Worm (Caenorhabditis elegans): ENCODE results near the gene F36G9.15.

ce11 chrV:16033491-16033890 lies 45.5 kb upstream of the F36G9.15 start:
- no peak for TF ChIP-seq gei-17 (GFP tag; optimal IDR thresholded peaks at IDR 0.05)
- TF ChIP-seq ama-1 (optimal IDR thresholded peaks at IDR 0.05), result no peak
- no peak for TF ChIP-seq ama-1 (GFP tag; optimal IDR thresholded peaks at IDR 0.05)
- TF ChIP-seq D2030.7 (GFP tag; IDR thresholded peaks at IDR 0.05), result no peak
